Fruit fly (Drosophila melanogaster) whole organism, embryonic: ENCODE results near the gene ago.

Experiments
- Aef1 ChIP-seq: fragments of 200-800 bp; sonication (Bioruptor generic); IDR thresholded peaks from 3 replicates; pipeline ENCODE4 v1.3.6; 2022; ENCODE audit warnings: missing biosample characterization, missing genetic modification characterization
- Awh ChIP-seq: fragments of 200-800 bp; sonication (Bioruptor generic); IDR thresholded peaks from 2 replicates; pipeline ENCODE4, ENCODE4 v1.3.6; 2022; ENCODE audit warnings: missing biosample characterization, missing genetic modification characterization
- Blimp-1 ChIP-seq: fragments of 200-800 bp; sonication (Bioruptor generic); optimal IDR thresholded peaks from 3 replicates; lab custom pipeline; 2018; ENCODE audit warnings: missing biosample characterization, missing genetic modification characterization, mild to moderate bottlenecking, moderate library complexity, missing genetic modification reagents
- CG10209 ChIP-seq: fragments of 200-800 bp; sonication (Bioruptor generic); optimal IDR thresholded peaks from 3 replicates; lab custom pipeline; 2017; ENCODE audit warnings: missing biosample characterization, mild to moderate bottlenecking, missing genetic modification characterization, missing genetic modification reagents
- CG11093 ChIP-seq: fragments of 200-800 bp; sonication (Bioruptor generic); IDR thresholded peaks from 3 replicates; pipeline ENCODE4 v1.3.6; 2022; ENCODE audit warnings: missing biosample characterization, missing genetic modification characterization
- CG11504 ChIP-seq: fragments of 200-800 bp; sonication (Bioruptor generic); optimal IDR thresholded peaks from 3 replicates; lab custom pipeline; 2019; ENCODE audit warnings: missing biosample characterization, mild to moderate bottlenecking, missing genetic modification characterization, moderate library complexity
- CG11695 ChIP-seq: fragments of 200-800 bp; sonication (Bioruptor generic); IDR thresholded peaks from 3 replicates; pipeline ENCODE4 v1.3.6; 2022; ENCODE audit warnings: missing biosample characterization, missing genetic modification characterization
- CG13296 ChIP-seq: fragments of 200-800 bp; sonication (Bioruptor generic); optimal IDR thresholded peaks from 3 replicates; lab custom pipeline; 2018; ENCODE audit warnings: missing biosample characterization, mild to moderate bottlenecking, missing genetic modification characterization
- CG13624 ChIP-seq: fragments of 200-800 bp; sonication (Bioruptor generic); optimal IDR thresholded peaks from 2 replicates; lab custom pipeline; 2016; ENCODE audit warnings: missing biosample characterization, missing genetic modification characterization
- CG17829 ChIP-seq: fragments of 200-800 bp; optimal IDR thresholded peaks from 2 replicates; lab custom pipeline; 2019; ENCODE audit warnings: missing biosample characterization, mild to moderate bottlenecking, missing genetic modification characterization, moderate library complexity
- CG18262 ChIP-seq: fragments of 200-800 bp; optimal IDR thresholded peaks from 3 replicates; lab custom pipeline; 2019; ENCODE audit warnings: missing biosample characterization, mild to moderate bottlenecking, missing genetic modification characterization, moderate library complexity
- CG18599 ChIP-seq: fragments of 200-800 bp; sonication (Bioruptor generic); optimal IDR thresholded peaks from 3 replicates; lab custom pipeline; 2017; ENCODE audit warnings: missing biosample characterization, missing genetic modification characterization, mild to moderate bottlenecking, moderate library complexity, missing genetic modification reagents
- CG32767 ChIP-seq: fragments of 200-800 bp; sonication (Bioruptor generic); IDR thresholded peaks from 2 replicates; pipeline ENCODE4 v1.3.6; 2022; ENCODE audit warnings: missing biosample characterization, missing genetic modification characterization
- CG34422 ChIP-seq: fragments of 200-800 bp; sonication (Bioruptor generic); IDR thresholded peaks from 3 replicates; pipeline ENCODE4 v1.3.6; 2022; ENCODE audit warnings: missing biosample characterization, missing genetic modification characterization
- CG8089 ChIP-seq: fragments of 200-800 bp; sonication (Bioruptor generic); optimal IDR thresholded peaks from 3 replicates; lab custom pipeline; 2016; ENCODE audit warnings: missing biosample characterization, missing genetic modification characterization
- CG9932 ChIP-seq: fragments of 200-800 bp; sonication (Bioruptor generic); IDR thresholded peaks from 2 replicates; pipeline ENCODE4 v1.3.6; 2022; ENCODE audit warnings: missing biosample characterization, missing genetic modification characterization
- D ChIP-seq, 2 experiments: fragments of 200-800 bp in 1 of 2; fragments of >200 bp in 1 of 2; sonication (Bioruptor generic) in 1 of 2; optimal IDR thresholded peaks; 2 replicates in 1 of 2; 3 replicates in 1 of 2; lab custom pipeline; 2017; ENCODE audit warnings: mild to moderate bottlenecking in 1 of 2, missing biosample characterization in 1 of 2, missing genetic modification characterization in 1 of 2, missing genetic modification reagents in 1 of 2
- Dll ChIP-seq: fragments of 200-800 bp; sonication (Bioruptor generic); IDR thresholded peaks from 4 replicates; pipeline ENCODE4 v1.3.6; 2022; ENCODE audit warnings: missing biosample characterization, missing genetic modification characterization; ENCODE audit not compliant: partially characterized antibody
- ERR ChIP-seq: fragments of 200-800 bp; sonication (Bioruptor generic); optimal IDR thresholded peaks from 2 replicates; lab custom pipeline; 2016; ENCODE audit warnings: missing biosample characterization, missing genetic modification characterization
- Ets97D ChIP-seq: fragments of 200-800 bp; sonication (Bioruptor generic); optimal IDR thresholded peaks from 3 replicates; lab custom pipeline; 2016; ENCODE audit warnings: missing biosample characterization, missing genetic modification characterization
- Gug ChIP-seq: fragments of 200-800 bp; sonication (Bioruptor generic); IDR thresholded peaks from 4 replicates; pipeline ENCODE4 v1.3.6; 2022; ENCODE audit warnings: missing biosample characterization, missing genetic modification characterization
- H2.0 ChIP-seq: fragments of 200-800 bp; sonication (Bioruptor generic); IDR thresholded peaks from 2 replicates; pipeline ENCODE4 v1.3.6; 2022; ENCODE audit warnings: missing biosample characterization, missing genetic modification characterization
- HLH54F ChIP-seq: fragments of 200-800 bp; sonication (Bioruptor generic); optimal IDR thresholded peaks from 3 replicates; lab custom pipeline; 2016; ENCODE audit warnings: missing biosample characterization, missing genetic modification characterization
- HLHmδ ChIP-seq: fragments of 200-800 bp; sonication (Bioruptor generic); optimal IDR thresholded peaks from 2 replicates; lab custom pipeline; 2018; ENCODE audit warnings: missing biosample characterization, mild to moderate bottlenecking, missing genetic modification characterization, moderate library complexity
- Hr51 ChIP-seq, 2 experiments: fragments of 200-800 bp; sonication (Bioruptor generic); optimal IDR thresholded peaks; 2 replicates in 1 of 2; 3 replicates in 1 of 2; lab custom pipeline; 2016 to 2018; ENCODE audit warnings: missing biosample characterization in 2 of 2, missing genetic modification characterization in 2 of 2, mild to moderate bottlenecking in 1 of 2, moderate library complexity in 1 of 2
- Kr ChIP-seq: fragments of 200-800 bp; sonication (Bioruptor generic); optimal IDR thresholded peaks from 2 replicates; lab custom pipeline; 2017; ENCODE audit warnings: missing biosample characterization, mild to moderate bottlenecking, missing genetic modification characterization
- Lim3 ChIP-seq: fragments of 200-800 bp; sonication (Bioruptor generic); IDR thresholded peaks from 2 replicates; pipeline ENCODE4 v1.3.6; 2022; ENCODE audit warnings: missing biosample characterization, missing genetic modification characterization
- Lpt ChIP-seq: fragments of >200 bp; optimal IDR thresholded peaks from 2 replicates; lab custom pipeline; 2018; ENCODE audit warnings: missing biosample characterization, missing genetic modification characterization
- Mad ChIP-seq: fragments of 200-800 bp; sonication (Bioruptor generic); optimal IDR thresholded peaks from 2 replicates; lab custom pipeline; 2016; ENCODE audit warnings: missing biosample characterization, missing genetic modification characterization
- Max ChIP-seq: fragments of 200-800 bp; sonication (Bioruptor generic); optimal IDR thresholded peaks from 2 replicates; lab custom pipeline; 2016; ENCODE audit warnings: missing biosample characterization, mild to moderate bottlenecking, missing genetic modification characterization
- Six4 ChIP-seq: fragments of 200-800 bp; sonication (Bioruptor generic); optimal IDR thresholded peaks from 2 replicates; lab custom pipeline; 2016; ENCODE audit warnings: missing biosample characterization, missing genetic modification characterization
- al ChIP-seq: fragments of 200-800 bp; sonication (Bioruptor generic); IDR thresholded peaks from 2 replicates; pipeline ENCODE4 v1.3.6; 2022; ENCODE audit warnings: missing biosample characterization, missing genetic modification characterization
- amos ChIP-seq: fragments of 200-800 bp; sonication (Bioruptor generic); IDR thresholded peaks from 2 replicates; pipeline ENCODE4 v1.3.6; 2022; ENCODE audit warnings: missing biosample characterization, missing genetic modification characterization; ENCODE audit not compliant: partially characterized antibody
- chn ChIP-seq: fragments of 200-800 bp; sonication (Bioruptor generic); optimal IDR thresholded peaks from 2 replicates; lab custom pipeline; 2016; ENCODE audit warnings: missing biosample characterization, missing genetic modification characterization
- da ChIP-seq: fragments of 200-800 bp; sonication (Bioruptor generic); optimal IDR thresholded peaks from 2 replicates; lab custom pipeline; 2016; ENCODE audit warnings: missing biosample characterization, missing genetic modification characterization
- dmrt11E ChIP-seq: fragments of 200-800 bp; sonication (Bioruptor generic); optimal IDR thresholded peaks from 3 replicates; lab custom pipeline; 2018; ENCODE audit warnings: missing biosample characterization, mild to moderate bottlenecking, missing genetic modification characterization, moderate library complexity
- dysf ChIP-seq: fragments of 200-800 bp; sonication (Bioruptor generic); IDR thresholded peaks from 3 replicates; pipeline ENCODE4 v1.3.6; 2022; ENCODE audit warnings: missing biosample characterization, missing genetic modification characterization
- emc ChIP-seq: fragments of 200-800 bp; sonication (Bioruptor generic); optimal IDR thresholded peaks from 2 replicates; lab custom pipeline; 2016; ENCODE audit warnings: missing biosample characterization, missing genetic modification characterization
- ems ChIP-seq: fragments of 200-800 bp; sonication (Bioruptor generic); optimal IDR thresholded peaks from 3 replicates; lab custom pipeline; 2016; ENCODE audit warnings: missing biosample characterization, missing genetic modification characterization
- esg ChIP-seq: fragments of 200-800 bp; sonication (Bioruptor generic); conservative IDR thresholded peaks from 2 replicates; pipeline ENCODE4 v1.3.6; 2022; ENCODE audit warnings: missing biosample characterization, missing genetic modification characterization
- jumu ChIP-seq: fragments of 200-800 bp; sonication (Bioruptor generic); optimal IDR thresholded peaks from 3 replicates; lab custom pipeline; 2016; ENCODE audit warnings: missing biosample characterization, missing genetic modification characterization
- kay ChIP-seq: fragments of 200-800 bp; sonication (Bioruptor generic); optimal IDR thresholded peaks from 2 replicates; lab custom pipeline; 2016; ENCODE audit warnings: missing biosample characterization, missing genetic modification characterization
- klu ChIP-seq: fragments of 200-800 bp; sonication (Bioruptor generic); IDR thresholded peaks from 2 replicates; pipeline ENCODE4 v1.3.6; 2022; ENCODE audit warnings: missing biosample characterization, missing genetic modification characterization
- lola ChIP-seq, 3 experiments: fragments of >200 bp in 2 of 3; fragments of 200-800 bp in 1 of 3; sonication (Bioruptor generic) in 1 of 3; optimal IDR thresholded peaks; 2 replicates each; lab custom pipeline; 2017 to 2019; ENCODE audit warnings: missing biosample characterization in 3 of 3, missing genetic modification characterization in 3 of 3, mild to moderate bottlenecking in 1 of 3, moderate library complexity in 1 of 3
- pan ChIP-seq, 4 experiments: fragments of >200 bp in 3 of 4; fragments of 200-800 bp in 1 of 4; sonication (Bioruptor generic) in 1 of 4; optimal IDR thresholded peaks in 3 of 4; IDR thresholded peaks in 1 of 4; 2 replicates each; pipeline versions ENCODE4 v1.3.6 to Lab custom; 2017 to 2022; ENCODE audit warnings: missing biosample characterization in 2 of 4, missing genetic modification characterization in 2 of 4, mixed read lengths in 1 of 4
- pros ChIP-seq: fragments of 200-800 bp; sonication (Bioruptor generic); optimal IDR thresholded peaks from 3 replicates; lab custom pipeline; 2019; ENCODE audit warnings: missing biosample characterization, mild to moderate bottlenecking, missing genetic modification characterization, moderate library complexity
- ranshi ChIP-seq: fragments of 200-800 bp; sonication (Bioruptor generic); IDR thresholded peaks from 2 replicates; pipeline ENCODE4 v1.3.6; 2022; ENCODE audit warnings: missing biosample characterization, missing genetic modification characterization
- tap ChIP-seq: fragments of 200-800 bp; optimal IDR thresholded peaks from 3 replicates; lab custom pipeline; 2019; ENCODE audit warnings: missing biosample characterization, mild to moderate bottlenecking, missing genetic modification characterization, moderate library complexity
- tin ChIP-seq: fragments of 200-800 bp; sonication (Bioruptor generic); optimal IDR thresholded peaks from 3 replicates; lab custom pipeline; 2016; ENCODE audit warnings: missing biosample characterization, missing genetic modification characterization
- tll ChIP-seq, 2 experiments: fragments of 200-800 bp in 1 of 2; fragments of >200 bp in 1 of 2; sonication (Bioruptor generic) in 1 of 2; optimal IDR thresholded peaks; 2 replicates each; lab custom pipeline; 2017 to 2019; ENCODE audit warnings: missing biosample characterization in 2 of 2, missing genetic modification characterization in 2 of 2, mild to moderate bottlenecking in 1 of 2, moderate library complexity in 1 of 2

ago gene

dm6 chr3L:4242428-4242827 lies 11.7 kb downstream of the ago start, which contains the start of gene pav (continued):
- TF ChIP-seq chn (GFP tag; lab: Kevin White, UChicago) (no peak), D (optimal IDR thresholded peaks at IDR 0.05; lab: Kevin White, UChicago) (no peak), D (GFP tag; optimal IDR thresholded peaks at IDR 0.05; lab: Kevin White, UChicago) (no peak), CG10209 (no peak), Gug (no peak), Dll (no peak), esg (no peak), Ets97D (GFP tag; lab: Kevin White, UChicago) (peak; percentile 42), CG11093 (GFP tag; lab: Robert Waterston, UW) (no peak), kay (GFP tag; lab: Kevin White, UChicago) (no peak), CG9932 (peak; percentile 53), Awh (no peak; the same call in 1 of the 2 replicates), CG8089 (GFP tag; lab: Kevin White, UChicago) (no peak), amos (GFP tag; lab: Robert Waterston, UW) (no peak), CG11504 (tag; lab: Kevin White, UChicago) (no peak), tap (tag; lab: Kevin White, UChicago) (no peak), CG13296 (GFP tag; lab: Kevin White, UChicago) (no peak), ems (no peak), da (GFP tag; lab: Kevin White, UChicago) (no peak), Max (GFP tag; lab: Kevin White, UChicago) (peak; percentile 27), ERR (GFP tag; lab: Kevin White, UChicago) (no peak), CG18262 (tag; lab: Kevin White, UChicago) (no peak), dmrt11E (tag; lab: Kevin White, UChicago) (peak; percentile 35), tin (GFP tag; lab: Kevin White, UChicago) (peak; percentile 28), Blimp-1 (GFP tag; lab: Kevin White, UChicago) (no peak), CG34422 (GFP tag; lab: Robert Waterston, UW) (0 out of 3 replicates have a peak, but pooled peaks have one; percentile 29), klu (no peak), CG32767 (GFP tag; lab: Robert Waterston, UW) (no peak), ranshi (GFP tag; lab: Robert Waterston, UW) (peak; percentile 11; the same call in 1 of the 2 replicates), HLHmδ (GFP tag; lab: Kevin White, UChicago) (no peak), emc (GFP tag; lab: Kevin White, UChicago) (no peak), Lim3 (GFP tag; lab: Robert Waterston, UW) (no peak), tll (GFP tag; optimal IDR thresholded peaks at IDR 0.05; lab: Kevin White, UChicago) (no peak), pan (optimal IDR thresholded peaks at IDR 0.05; lab: Kevin White, UChicago) (no peak), pan (GFP tag; optimal IDR thresholded peaks at IDR 0.05 in 1 of 2, IDR thresholded peaks at IDR 0.05 in 1 of 2) (peak in 1 of 2 experiments; percentile 46), CG11695 (GFP tag; lab: Robert Waterston, UW) (peak; percentile 80), CG17829 (tag; lab: Kevin White, UChicago) (peak; percentile 62), H2.0 (GFP tag; lab: Robert Waterston, UW) (no peak), Lpt (no peak), Six4 (GFP tag; lab: Kevin White, UChicago) (no peak), dysf (GFP tag; lab: Robert Waterston, UW) (peak; percentile 70; the same call in 2 of the 3 replicates), al (0 out of 2 replicates have a peak, but pooled peaks have one; percentile 26), Kr (GFP tag; lab: Kevin White, UChicago) (no peak), jumu (GFP tag; lab: Kevin White, UChicago) (no peak), HLH54F (GFP tag; lab: Kevin White, UChicago) (no peak), Hr51 (GFP tag; optimal IDR thresholded peaks at IDR 0.05; lab: Kevin White, UChicago) (no peak), CG18599 (GFP tag; lab: Kevin White, UChicago) (no peak), lola (GFP tag; optimal IDR thresholded peaks at IDR 0.05; lab: Kevin White, UChicago) (peak in 1 of 3 experiments; percentile 30), pros (GFP tag; lab: Kevin White, UChicago) (no peak), CG13624 (GFP tag; lab: Kevin White, UChicago) (no peak), Mad (peak; percentile 4), Aef1 (GFP tag; lab: Robert Waterston, UW) (no peak)
